Worm (Caenorhabditis elegans) whole organism, L4 larva: ENCODE results near the gene lron-3.

Experiments used
- F49E8.2 ChIP-seq: sonication (generic microtip); optimal IDR thresholded peaks from 2 replicates; lab custom pipeline; 2016; ENCODE audit warnings: missing compliant biosample characterization, mild to moderate bottlenecking, missing genetic modification characterization, borderline replicate concordance
- R02D3.7 ChIP-seq: fragments of 150-350 bp; sonication (generic microtip); optimal IDR thresholded peaks from 3 replicates; lab custom pipeline; 2014; ENCODE audit warnings: missing biosample characterization, missing genetic modification characterization
- T26A8.4 ChIP-seq: fragments of 200-800 bp; sonication (Bioruptor generic); IDR thresholded peaks from 2 replicates; pipeline ENCODE4 v1.3.6; 2022; ENCODE audit warnings: missing genetic modification characterization, missing compliant biosample characterization
- Y105C5A.15 ChIP-seq: fragments of 200-800 bp; sonication (Bioruptor generic); IDR thresholded peaks from 2 replicates; pipeline ENCODE4 v1.3.6; 2022; ENCODE audit warnings: missing genetic modification characterization, missing compliant biosample characterization
- Y5F2A.4 ChIP-seq: fragments of 200-800 bp; sonication (Bioruptor generic); optimal IDR thresholded peaks from 2 replicates; lab custom pipeline; 2018; ENCODE audit warnings: mild to moderate bottlenecking, missing genetic modification characterization, missing compliant biosample characterization
- aha-1 ChIP-seq: fragments of 150-350 bp; peaks from one replicate; lab custom pipeline; 2014; ENCODE audit warnings: missing biosample characterization, missing genetic modification characterization
- arid-1 ChIP-seq: fragments of 200-800 bp; sonication (Bioruptor generic); conservative IDR thresholded peaks from 2 replicates; pipeline ENCODE4 v1.3.6; 2022; ENCODE audit warnings: missing genetic modification reagents, missing genetic modification characterization, missing compliant biosample characterization
- attf-4 ChIP-seq: sonication (generic microtip); optimal IDR thresholded peaks from 3 replicates; lab custom pipeline; 2017; ENCODE audit warnings: missing biosample characterization, missing genetic modification characterization
- ceh-20 ChIP-seq: fragments of 200-800 bp; sonication (Bioruptor generic); IDR thresholded peaks from 2 replicates; pipeline ENCODE4 v1.3.6; 2022; ENCODE audit warnings: missing genetic modification reagents, missing genetic modification characterization, missing compliant biosample characterization
- ceh-28 ChIP-seq: fragments of 150-350 bp; optimal IDR thresholded peaks from 2 replicates; lab custom pipeline; 2014; ENCODE audit warnings: missing biosample characterization, missing genetic modification reagents, missing genetic modification characterization
- ceh-32 ChIP-seq: sonication (generic microtip); optimal IDR thresholded peaks from 2 replicates; lab custom pipeline; 2016; ENCODE audit warnings: mild to moderate bottlenecking, missing genetic modification characterization, missing compliant biosample characterization; ENCODE audit not compliant: poor library complexity
- ceh-44 ChIP-seq: fragments of 200-800 bp; sonication (Bioruptor generic); IDR thresholded peaks from 2 replicates; pipeline ENCODE4 v1.3.6; 2022; ENCODE audit warnings: missing genetic modification reagents, missing genetic modification characterization, missing compliant biosample characterization
- ces-1 ChIP-seq: fragments of 150-350 bp; sonication (generic microtip); optimal IDR thresholded peaks from 4 replicates; lab custom pipeline; 2014; ENCODE audit warnings: missing biosample characterization, missing genetic modification reagents, missing genetic modification characterization
- cey-2 ChIP-seq: sonication (generic microtip); optimal IDR thresholded peaks from 3 replicates; lab custom pipeline; 2017; ENCODE audit warnings: missing genetic modification characterization, mild to moderate bottlenecking, missing compliant biosample characterization, antibody characterized with exemption, borderline replicate concordance; ENCODE audit not compliant: insufficient read depth
- daf-12 ChIP-seq: fragments of 150-350 bp; optimal IDR thresholded peaks from 2 replicates; lab custom pipeline; 2014; ENCODE audit warnings: missing biosample characterization, missing genetic modification reagents, missing genetic modification characterization
- daf-19 ChIP-seq: fragments of 200-800 bp; sonication (Bioruptor generic); conservative IDR thresholded peaks from 2 replicates; pipeline ENCODE4 v1.3.6; 2022; ENCODE audit warnings: missing genetic modification characterization, missing compliant biosample characterization
- dmd-8 ChIP-seq: fragments of 200-800 bp; sonication (Bioruptor generic); IDR thresholded peaks from 2 replicates; pipeline ENCODE4 v1.3.6; 2022; ENCODE audit warnings: missing genetic modification characterization, missing compliant biosample characterization
- dmd-9 ChIP-seq: fragments of 200-800 bp; sonication (Bioruptor generic); IDR thresholded peaks from 2 replicates; pipeline ENCODE4 v1.3.6; 2022; ENCODE audit warnings: missing genetic modification reagents, missing genetic modification characterization, missing compliant biosample characterization
- dpl-1 ChIP-seq: fragments of 150-350 bp; optimal IDR thresholded peaks from 2 replicates; lab custom pipeline; 2014; ENCODE audit warnings: missing biosample characterization, missing genetic modification reagents, missing genetic modification characterization
- egl-27 ChIP-seq: sonication (generic microtip); optimal IDR thresholded peaks from 3 replicates; lab custom pipeline; 2017; ENCODE audit warnings: missing biosample characterization, missing genetic modification reagents, missing genetic modification characterization
- hif-1 ChIP-seq, 2 experiments: sonication (generic microtip); optimal IDR thresholded peaks; 2 replicates each; lab custom pipeline; 2016 to 2017; ENCODE audit warnings: missing compliant biosample characterization in 2 of 2, missing genetic modification characterization in 2 of 2, missing genetic modification reagents in 2 of 2, missing genotype in 2 of 2, mild to moderate bottlenecking in 1 of 2
- hlh-11 ChIP-seq: fragments of 200-800 bp; sonication (Bioruptor generic); optimal IDR thresholded peaks from 2 replicates; lab custom pipeline; 2018; ENCODE audit warnings: mild to moderate bottlenecking, missing genetic modification characterization, missing compliant biosample characterization
- hlh-30 ChIP-seq: sonication (generic microtip); optimal IDR thresholded peaks from 2 replicates; lab custom pipeline; 2017; ENCODE audit warnings: antibody characterized with exemption, mild to moderate bottlenecking, missing genetic modification characterization, missing compliant biosample characterization; ENCODE audit not compliant: insufficient read depth
- hmg-1.1 ChIP-seq: fragments of 200-800 bp; sonication (Bioruptor generic); IDR thresholded peaks from 2 replicates; pipeline ENCODE4 v1.3.6; 2022; ENCODE audit warnings: missing genetic modification reagents, missing genetic modification characterization, missing compliant biosample characterization
- jun-1 ChIP-seq: fragments of 150-350 bp; optimal IDR thresholded peaks from 2 replicates; lab custom pipeline; 2014; ENCODE audit warnings: missing biosample characterization, missing genetic modification reagents, missing genetic modification characterization
- lin-13 ChIP-seq: fragments of 150-350 bp; optimal IDR thresholded peaks from 2 replicates; lab custom pipeline; 2014; ENCODE audit warnings: missing biosample characterization, missing genetic modification reagents, missing genetic modification characterization
- lin-29 ChIP-seq: fragments of 200-800 bp; sonication (Bioruptor generic); IDR thresholded peaks from 2 replicates; pipeline ENCODE4 v1.3.6; 2022; ENCODE audit warnings: missing genetic modification reagents, missing genetic modification characterization, missing compliant biosample characterization
- lsy-2 ChIP-seq, 2 experiments: fragments of 150-350 bp in 1 of 2; sonication (generic microtip) in 1 of 2; optimal IDR thresholded peaks; 2 replicates each; lab custom pipeline; 2014 to 2017; ENCODE audit warnings: missing biosample characterization in 2 of 2, missing genetic modification characterization in 2 of 2
- madf-9 ChIP-seq: fragments of 200-800 bp; sonication (Bioruptor generic); conservative IDR thresholded peaks from 2 replicates; pipeline ENCODE4 v1.3.6; 2022; ENCODE audit warnings: missing genetic modification reagents, missing genetic modification characterization, missing compliant biosample characterization
- mdl-1 ChIP-seq, 2 experiments: fragments of 150-350 bp in 1 of 2; sonication (generic microtip) in 1 of 2; optimal IDR thresholded peaks; 2 replicates each; lab custom pipeline; 2014 to 2017; ENCODE audit warnings: missing biosample characterization in 2 of 2, missing genetic modification characterization in 2 of 2
- mdt-29 ChIP-seq: fragments of 200-800 bp; sonication (Bioruptor generic); IDR thresholded peaks from 2 replicates; pipeline ENCODE4 v1.3.6; 2022; ENCODE audit warnings: missing genetic modification reagents, missing genetic modification characterization, missing compliant biosample characterization
- mes-2 ChIP-seq: sonication (generic microtip); optimal IDR thresholded peaks from 2 replicates; lab custom pipeline; 2016; ENCODE audit warnings: missing genotype, mild to moderate bottlenecking, missing genetic modification characterization, missing compliant biosample characterization; ENCODE audit not compliant: poor library complexity, severe bottlenecking
- nhr-102 ChIP-seq: sonication (generic microtip); optimal IDR thresholded peaks from 2 replicates; lab custom pipeline; 2016; ENCODE audit warnings: mild to moderate bottlenecking, missing genetic modification characterization, moderate library complexity, missing compliant biosample characterization
- nhr-25 ChIP-seq: sonication (generic microtip); optimal IDR thresholded peaks from 2 replicates; lab custom pipeline; 2017; ENCODE audit warnings: missing genetic modification characterization, mild to moderate bottlenecking, missing compliant biosample characterization, antibody characterized with exemption, moderate library complexity, borderline replicate concordance; ENCODE audit not compliant: insufficient read depth
- nhr-6 ChIP-seq: fragments of 150-350 bp; optimal IDR thresholded peaks from 2 replicates; lab custom pipeline; 2014; ENCODE audit warnings: missing biosample characterization, missing genetic modification characterization
- pha-4 ChIP-seq, 2 experiments: fragments of 150-350 bp in 1 of 2; fragments of 200-800 bp in 1 of 2; sonication (Bioruptor generic) in 1 of 2; IDR thresholded peaks in 1 of 2; optimal IDR thresholded peaks in 1 of 2; 2 replicates each; pipeline versions ENCODE4 v1.3.6 to Lab custom; 2014 to 2022; ENCODE audit warnings: missing genetic modification characterization in 2 of 2, missing genetic modification reagents in 2 of 2, missing biosample characterization in 1 of 2, missing compliant biosample characterization in 1 of 2
- php-3 ChIP-seq: fragments of 200-800 bp; sonication (Bioruptor generic); IDR thresholded peaks from 2 replicates; pipeline ENCODE4 v1.3.6; 2022; ENCODE audit warnings: missing genetic modification reagents, missing genetic modification characterization, missing compliant biosample characterization
- saeg-2 ChIP-seq: fragments of 200-800 bp; sonication (Bioruptor generic); IDR thresholded peaks from 2 replicates; pipeline ENCODE4 v1.3.6; 2022; ENCODE audit warnings: missing genetic modification reagents, missing genetic modification characterization, missing compliant biosample characterization
- sdz-12 ChIP-seq: fragments of 200-800 bp; sonication (Bioruptor generic); optimal IDR thresholded peaks from 2 replicates; lab custom pipeline; 2018; ENCODE audit warnings: mild to moderate bottlenecking, missing genetic modification characterization, missing compliant biosample characterization
- snpc-1.2 ChIP-seq: fragments of 200-800 bp; sonication (Bioruptor generic); IDR thresholded peaks from 2 replicates; pipeline ENCODE4 v1.3.6; 2022; ENCODE audit warnings: missing genetic modification reagents, missing genetic modification characterization, missing compliant biosample characterization
- snpc-4 ChIP-seq: fragments of 150-350 bp; optimal IDR thresholded peaks from 2 replicates; lab custom pipeline; 2014; ENCODE audit warnings: missing biosample characterization, missing genetic modification characterization
- spr-1 ChIP-seq: sonication (generic microtip); optimal IDR thresholded peaks from 2 replicates; lab custom pipeline; 2016; ENCODE audit warnings: mild to moderate bottlenecking, missing genetic modification characterization, missing compliant biosample characterization
- spr-3 ChIP-seq: fragments of 200-800 bp; sonication (Bioruptor generic); optimal IDR thresholded peaks from 2 replicates; lab custom pipeline; 2018; ENCODE audit warnings: mild to moderate bottlenecking, missing genetic modification characterization, missing compliant biosample characterization
- tag-97 ChIP-seq: fragments of 200-800 bp; sonication (Bioruptor generic); IDR thresholded peaks from 2 replicates; pipeline ENCODE4 v1.3.6; 2022; ENCODE audit warnings: missing genetic modification characterization, missing compliant biosample characterization
- unc-62 ChIP-seq, 3 experiments: fragments of 150-350 bp in 1 of 3; sonication (generic microtip); optimal IDR thresholded peaks in 2 of 3; peaks in 1 of 3; 1 replicate in 1 of 3; 2 replicates in 2 of 3; lab custom pipeline; 2014 to 2017; ENCODE audit warnings: missing biosample characterization in 3 of 3, missing genetic modification characterization in 3 of 3, missing genetic modification reagents in 3 of 3, missing genotype in 1 of 3
- zip-11 ChIP-seq: fragments of 200-800 bp; sonication (Bioruptor generic); IDR thresholded peaks from 2 replicates; pipeline ENCODE4 v1.3.6; 2022; ENCODE audit warnings: missing genetic modification characterization, missing compliant biosample characterization
- ztf-11 ChIP-seq: fragments of 150-350 bp; optimal IDR thresholded peaks from 2 replicates; lab custom pipeline; 2014; ENCODE audit warnings: missing biosample characterization, missing genetic modification characterization

Gene lron-3

DNA sequence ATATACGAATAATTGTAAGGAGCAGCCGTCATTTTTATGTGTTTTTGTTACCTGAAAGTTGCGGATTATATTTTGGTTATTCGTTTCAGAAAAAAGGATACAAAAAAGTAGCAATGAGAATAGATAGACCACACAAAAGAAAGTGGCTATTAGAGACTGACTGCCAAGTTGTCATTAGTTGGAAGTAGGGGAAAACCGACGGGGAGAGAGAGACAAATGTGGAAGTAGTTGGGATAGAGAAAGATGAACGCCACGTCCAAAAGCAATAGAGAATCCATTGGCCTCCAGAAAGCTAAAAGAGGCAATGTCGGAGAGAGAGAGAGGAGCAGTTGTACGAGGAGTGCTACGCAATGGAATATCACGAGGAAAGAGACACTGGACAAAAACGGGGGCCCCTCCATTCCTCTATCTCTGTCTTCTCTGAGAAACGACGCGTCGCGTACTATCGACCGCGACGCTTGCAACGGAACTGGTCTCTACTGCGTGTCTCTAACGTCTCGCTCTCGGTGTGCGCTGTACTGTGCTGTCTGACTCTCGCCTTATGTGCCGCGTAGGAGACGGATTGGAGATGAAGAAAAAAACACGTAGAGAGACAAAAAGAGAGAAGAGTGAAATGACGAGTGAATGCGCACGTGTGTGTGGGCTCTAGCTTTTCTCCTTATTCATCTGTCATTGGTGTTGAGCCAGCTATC is 49.0 kb upstream of the lron-3 start, which contains the start of gene rab-14 (continued):
- TF ChIP-seq daf-19 (GFP tag; lab: Robert Waterston, UW) (no peak), lin-13 (GFP tag; lab: Kevin White, UChicago) (no peak), spr-1 (tag; lab: Kevin White, UChicago) (no peak), hmg-1.1 (GFP tag; lab: Robert Waterston, UW) (peak; percentile 87), ceh-20 (peak; percentile 57; the same call in 1 of the 2 replicates), ceh-44 (GFP tag; lab: Robert Waterston, UW) (0 out of 2 replicates have a peak, but pooled peaks have one; percentile 4), zip-11 (no peak), snpc-4 (tag; lab: Kevin White, UChicago) (no peak), nhr-6 (peak; percentile 61), dmd-8 (GFP tag; lab: Robert Waterston, UW) (0 out of 2 replicates have a peak, but pooled peaks have one; percentile 26), Y105C5A.15 (GFP tag; lab: Robert Waterston, UW) (no peak), lin-29 (GFP tag; lab: Robert Waterston, UW) (no peak), php-3 (GFP tag; lab: Robert Waterston, UW) (no peak), nhr-25 (tag; lab: Kevin White, UChicago) (peak; percentile 22), unc-62 (GFP tag; optimal IDR thresholded peaks at IDR 0.05 in 1 of 2; lab: Kevin White, UChicago) (peak in 1 of 2 experiments; percentile 90), unc-62 (tag; optimal IDR thresholded peaks at IDR 0.05; lab: Kevin White, UChicago) (no peak), snpc-1.2 (GFP tag; lab: Robert Waterston, UW) (no peak), nhr-102 (tag; lab: Kevin White, UChicago) (no peak), ceh-32 (tag; lab: Kevin White, UChicago) (no peak), pha-4 (GFP tag; IDR thresholded peaks at IDR 0.05; lab: Robert Waterston, UW) (peak; percentile 48; the same call in 1 of the 2 replicates), pha-4 (tag; optimal IDR thresholded peaks at IDR 0.05; lab: Kevin White, UChicago) (no peak), R02D3.7 (tag; lab: Kevin White, UChicago) (no peak), tag-97 (no peak), ztf-11 (tag; lab: Kevin White, UChicago) (no peak), ces-1 (GFP tag; lab: Kevin White, UChicago) (no peak), attf-4 (no peak), mdt-29 (GFP tag; lab: Robert Waterston, UW) (0 out of 2 replicates have a peak, but pooled peaks have one; percentile 21), hlh-30 (tag; lab: Kevin White, UChicago) (peak; percentile 87), saeg-2 (GFP tag; lab: Robert Waterston, UW) (no peak), lsy-2 (tag; optimal IDR thresholded peaks at IDR 0.05; lab: Kevin White, UChicago) (peak; percentile 58 to 69), hif-1 (tag; optimal IDR thresholded peaks at IDR 0.05; lab: Kevin White, UChicago) (peak in 1 of 2 experiments; percentile 84), jun-1 (tag; lab: Kevin White, UChicago) (no peak), cey-2 (no peak), sdz-12 (GFP tag; lab: Kevin White, UChicago) (no peak), dmd-9 (GFP tag; lab: Robert Waterston, UW) (no peak), ceh-28 (peak; percentile 47), aha-1 (tag; lab: Kevin White, UChicago) (peak; percentile 84), arid-1 (GFP tag; lab: Robert Waterston, UW) (peak; percentile 57), mdl-1 (tag; optimal IDR thresholded peaks at IDR 0.05; lab: Kevin White, UChicago) (peak; percentile 59 to 93), dpl-1 (GFP tag; lab: Kevin White, UChicago) (no peak), Y5F2A.4 (GFP tag; lab: Kevin White, UChicago) (no peak), spr-3 (GFP tag; lab: Kevin White, UChicago) (peak; percentile 16), F49E8.2 (tag; lab: Kevin White, UChicago) (no peak), daf-12 (tag; lab: Kevin White, UChicago) (no peak), madf-9 (GFP tag; lab: Robert Waterston, UW) (peak; percentile 78), hlh-11 (tag; lab: Kevin White, UChicago) (peak; percentile 80), T26A8.4 (GFP tag; lab: Robert Waterston, UW) (0 out of 2 replicates have a peak, but pooled peaks have one; percentile 29), egl-27 (no peak), mes-2 (tag; lab: Kevin White, UChicago) (peak; percentile 67)
